Fruit fly (Drosophila melanogaster): ENCODE data around the gene Aps.

DNA sequence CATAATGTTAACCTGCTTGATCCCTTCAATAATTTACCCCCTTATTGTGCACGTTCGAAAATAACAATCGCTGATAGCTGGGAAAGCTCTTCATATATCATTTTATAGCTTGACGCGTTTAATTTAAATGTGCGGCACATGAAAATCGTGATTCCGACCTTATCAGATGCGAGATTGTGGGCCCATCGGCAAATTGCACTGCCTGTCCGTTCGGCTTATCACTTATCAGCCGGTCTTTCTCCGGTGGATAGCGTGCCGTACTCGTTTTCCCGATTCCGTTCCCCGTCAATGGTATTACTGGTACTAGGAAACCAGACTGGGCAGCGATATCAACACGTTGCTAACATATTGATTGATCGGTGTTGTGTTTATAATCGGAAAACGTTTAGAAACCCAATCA is 2.0 kb downstream of the Aps start:
- TF ChIP-seq h (GFP tag; optimal IDR thresholded peaks at IDR 0.05) (peak; percentile 68), brk (GFP tag; optimal IDR thresholded peaks at IDR 0.05) (no peak), Vsx2 (GFP tag; optimal IDR thresholded peaks at IDR 0.05; ENCODE audit: partially characterized antibody) (no peak), pan (optimal IDR thresholded peaks at IDR 0.05) (no peak), dsf (GFP tag; optimal IDR thresholded peaks at IDR 0.05; ENCODE audit: borderline replicate concordance) (no peak), dl (GFP tag; optimal IDR thresholded peaks at IDR 0.05; ENCODE audit: insufficient read depth in 1 of 2, partially characterized antibody in 2 of 2) (no peak), Abd-B (GFP tag; optimal IDR thresholded peaks at IDR 0.05) (no peak), ey (GFP tag; optimal IDR thresholded peaks at IDR 0.05) (no peak), Dfd (GFP tag; optimal IDR thresholded peaks at IDR 0.05) (no peak)
